Fruit fly (Drosophila melanogaster) whole organism: ENCODE data around the gene CG33764.

ENCODE experiments used
- CG8478 ChIP-seq: fragments of >200 bp; optimal IDR thresholded peaks from 2 replicates; lab custom pipeline; 2018; ENCODE audit warnings: inconsistent platforms
- Dll ChIP-seq: fragments of >200 bp; optimal IDR thresholded peaks from 2 replicates; lab custom pipeline; 2017
- EcR ChIP-seq, 2 experiments: fragments of >200 bp; optimal IDR thresholded peaks; 2 replicates each; lab custom pipeline; 2017; ENCODE audit warnings: missing biosample characterization in 2 of 2, missing genetic modification characterization in 2 of 2, missing genetic modification reagents in 2 of 2
- pan ChIP-seq: fragments of >200 bp; optimal IDR thresholded peaks from 2 replicates; lab custom pipeline; 2017
- psq ChIP-seq: fragments of >200 bp; optimal IDR thresholded peaks from 2 replicates; lab custom pipeline; 2017
- usp ChIP-seq: fragments of >200 bp; optimal IDR thresholded peaks from 2 replicates; lab custom pipeline; 2017; ENCODE audit warnings: missing biosample characterization, missing genetic modification characterization, mixed read lengths

The CG33764 gene

DNA sequence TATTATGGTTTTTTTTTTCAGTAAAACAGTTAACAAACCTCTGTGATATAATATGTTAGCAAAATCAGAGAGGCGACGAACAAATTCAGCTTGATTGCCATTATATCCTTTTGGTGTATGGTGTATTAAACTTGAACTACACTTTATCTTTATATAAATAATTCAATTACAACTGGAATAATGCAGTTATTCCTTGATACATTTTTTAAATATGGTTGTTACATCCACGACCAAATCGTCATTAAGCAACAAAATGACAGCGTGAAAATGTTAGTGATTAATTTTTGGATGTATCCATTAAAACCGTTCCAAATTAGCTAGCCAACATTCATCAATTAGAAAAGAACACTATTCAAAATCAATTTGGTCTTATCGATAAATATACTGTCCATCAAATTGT is at the start of gene CG33764:
Gene CG33764, minus strand, starts transcription at position 101 of the 400 bp plus-strand sequence.
- TF ChIP-seq pan (lab: Kevin White, UChicago): no peak
- TF ChIP-seq Dll (lab: Kevin White, UChicago): no peak
- no peak for TF ChIP-seq EcR (GFP tag; optimal IDR thresholded peaks at IDR 0.05; lab: Kevin White, UChicago)
- no peak for TF ChIP-seq usp (GFP tag; lab: Kevin White, UChicago)
- TF ChIP-seq psq (lab: Kevin White, UChicago): no peak
- no peak for TF ChIP-seq CG8478 (lab: Kevin White, UChicago)

DNA sequence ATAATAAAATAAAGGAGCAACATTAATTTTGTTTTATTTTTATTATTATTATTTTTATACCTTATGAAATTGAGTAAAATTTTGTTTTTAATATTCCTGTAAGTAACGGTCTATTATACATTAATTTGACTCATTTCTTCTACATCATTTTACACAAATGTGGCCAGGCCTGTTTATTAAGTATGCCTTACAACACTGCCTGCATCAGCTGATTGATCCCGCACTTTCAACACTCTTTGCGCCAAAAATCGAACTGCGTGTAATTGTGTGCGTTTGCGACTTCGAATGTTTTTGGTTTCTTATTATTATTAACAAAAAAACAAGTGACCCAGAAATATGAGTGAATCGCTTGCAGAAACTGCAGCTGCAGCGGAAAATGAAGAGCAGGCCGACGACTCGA is 46.0 kb upstream of the CG33764 start, which contains the start of gene Claspin:
Gene Claspin, plus strand, starts transcription at position 185 of the 400 bp plus-strand sequence.
- TF ChIP-seq CG8478 (lab: Kevin White, UChicago) (no peak), pan (lab: Kevin White, UChicago) (no peak), Dll (lab: Kevin White, UChicago) (no peak), EcR (GFP tag; optimal IDR thresholded peaks at IDR 0.05; lab: Kevin White, UChicago) (no peak), usp (GFP tag; lab: Kevin White, UChicago) (no peak), psq (lab: Kevin White, UChicago) (no peak)

DNA sequence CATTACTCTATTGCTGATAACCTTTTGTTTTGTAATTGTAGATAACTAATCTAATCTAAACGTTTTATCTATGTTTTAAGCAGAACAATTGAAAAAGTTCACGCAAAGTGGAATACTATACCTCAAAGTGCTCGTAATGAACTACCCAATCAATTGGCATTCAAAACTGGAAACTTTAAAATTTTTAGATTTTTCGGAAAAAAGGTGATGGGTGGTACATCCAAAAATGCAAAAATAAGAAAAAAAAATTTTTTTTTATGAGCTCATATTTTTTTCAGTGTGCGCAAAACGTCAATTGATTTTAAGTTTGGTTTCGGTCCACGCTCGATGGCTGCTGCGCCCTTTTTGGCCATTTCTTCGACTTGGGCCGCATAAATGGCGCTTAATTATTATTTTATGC is 43.3 kb upstream of the CG33764 start:
- TF ChIP-seq usp (GFP tag; lab: Kevin White, UChicago): no peak
- TF ChIP-seq psq (lab: Kevin White, UChicago): no peak
- no peak for TF ChIP-seq Dll (lab: Kevin White, UChicago)
- TF ChIP-seq EcR (GFP tag; optimal IDR thresholded peaks at IDR 0.05; lab: Kevin White, UChicago): no peak
- no peak for TF ChIP-seq CG8478 (lab: Kevin White, UChicago)
- no peak for TF ChIP-seq pan (lab: Kevin White, UChicago)

DNA sequence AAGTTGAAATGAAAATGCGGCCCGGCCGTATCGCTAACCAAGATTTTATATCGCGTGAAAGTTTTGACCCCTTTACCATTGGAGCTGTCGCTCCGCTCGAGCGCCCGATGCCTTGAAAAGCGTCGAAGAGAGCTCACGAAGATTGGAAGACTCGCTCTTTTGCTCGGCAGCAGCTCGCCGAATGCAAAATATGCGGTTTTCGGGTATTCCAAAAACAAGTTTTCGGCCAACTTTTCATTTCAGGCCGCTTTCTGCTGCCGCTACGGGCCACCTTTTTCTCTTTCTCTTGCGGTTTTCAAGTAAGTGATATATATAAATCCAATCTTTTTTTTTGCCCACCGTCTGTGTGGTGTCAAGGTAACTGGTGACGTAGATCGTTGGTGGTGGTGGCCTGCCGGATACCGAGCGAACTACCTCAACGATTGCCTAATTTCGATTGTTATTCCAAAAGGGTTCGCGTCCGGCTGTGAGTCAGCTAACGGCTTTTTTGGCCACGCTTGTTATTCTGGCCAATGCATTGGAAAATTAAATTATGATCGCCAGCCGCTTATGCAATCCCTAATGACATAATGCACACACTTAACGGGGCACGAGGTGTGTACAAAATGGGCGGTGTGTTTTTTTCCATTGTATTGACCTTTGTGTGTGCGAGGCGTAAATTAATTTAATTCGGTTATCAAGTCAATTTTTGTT is 40.5 kb upstream of the CG33764 start, which contains the start of gene dyl:
Gene dyl, minus strand, starts transcription at position 28 of the 693 bp plus-strand sequence.
- TF ChIP-seq pan (lab: Kevin White, UChicago): no peak
- TF ChIP-seq Dll (lab: Kevin White, UChicago): no peak
- no peak for TF ChIP-seq CG8478 (lab: Kevin White, UChicago)
- TF ChIP-seq EcR (GFP tag; optimal IDR thresholded peaks at IDR 0.05; lab: Kevin White, UChicago): no peak
- no peak for TF ChIP-seq psq (lab: Kevin White, UChicago)
- TF ChIP-seq usp (GFP tag; lab: Kevin White, UChicago): no peak

DNA sequence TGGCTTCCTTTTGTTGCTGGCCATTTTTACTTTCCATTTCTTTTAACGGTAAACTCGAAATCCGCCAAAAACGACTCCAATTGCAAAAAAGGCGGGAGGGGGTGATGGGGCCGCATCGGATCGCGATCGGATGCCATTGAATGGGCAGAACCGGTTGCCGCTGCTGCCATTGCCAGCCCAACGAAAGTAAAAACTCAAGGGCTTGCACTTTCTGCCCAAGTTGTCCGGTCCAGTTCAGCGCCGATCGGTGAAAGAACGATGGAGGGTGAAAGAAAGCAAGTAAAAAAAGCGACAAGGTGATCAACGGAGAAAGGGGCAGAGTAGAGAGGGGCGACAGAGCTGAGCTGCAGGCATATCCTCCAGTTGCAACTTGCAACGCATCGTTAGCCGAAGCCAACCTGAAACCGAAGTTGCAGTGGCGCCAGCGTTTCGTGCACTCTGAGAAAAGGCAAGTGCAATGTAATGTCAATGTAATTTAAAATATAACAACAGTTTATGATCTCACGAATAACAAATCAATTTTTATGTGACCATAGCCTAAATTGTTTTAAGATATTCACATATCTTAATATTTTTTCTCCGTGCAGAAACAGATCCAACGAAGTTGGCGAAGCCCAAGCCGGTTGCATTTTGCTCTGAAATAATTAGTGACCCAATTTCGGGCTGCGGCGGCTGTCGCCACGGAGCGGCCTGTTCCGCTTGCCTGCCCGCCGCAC is 37.1 kb upstream of the CG33764 start:
- TF ChIP-seq usp (GFP tag; lab: Kevin White, UChicago) (no peak), CG8478 (lab: Kevin White, UChicago) (no peak), pan (lab: Kevin White, UChicago) (no peak), Dll (lab: Kevin White, UChicago) (no peak), psq (lab: Kevin White, UChicago) (no peak), EcR (GFP tag; optimal IDR thresholded peaks at IDR 0.05; lab: Kevin White, UChicago) (no peak)

DNA sequence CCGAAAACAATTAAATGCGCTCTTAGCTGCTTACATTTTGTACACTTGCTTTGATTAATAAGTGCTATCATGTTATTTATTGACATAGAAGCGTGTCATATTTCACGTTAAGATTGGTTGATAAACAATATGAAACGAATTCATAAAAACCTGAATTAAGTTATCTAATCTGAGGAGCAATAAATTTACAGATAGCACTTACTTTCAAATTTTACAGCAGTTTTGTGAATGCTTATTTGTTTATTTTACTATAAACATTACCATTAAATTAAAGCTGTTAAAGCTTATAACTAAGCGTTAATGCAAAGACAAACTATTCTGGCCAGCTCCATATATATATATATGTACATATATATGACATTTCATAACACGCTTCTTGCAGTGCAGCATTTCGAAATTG is 34.8 kb upstream of the CG33764 start:
- no peak for TF ChIP-seq pan (lab: Kevin White, UChicago)
- TF ChIP-seq psq (lab: Kevin White, UChicago): no peak
- no peak for TF ChIP-seq CG8478 (lab: Kevin White, UChicago)
- TF ChIP-seq Dll (lab: Kevin White, UChicago): no peak
- no peak for TF ChIP-seq usp (GFP tag; lab: Kevin White, UChicago)
- no peak for TF ChIP-seq EcR (GFP tag; optimal IDR thresholded peaks at IDR 0.05; lab: Kevin White, UChicago)

DNA sequence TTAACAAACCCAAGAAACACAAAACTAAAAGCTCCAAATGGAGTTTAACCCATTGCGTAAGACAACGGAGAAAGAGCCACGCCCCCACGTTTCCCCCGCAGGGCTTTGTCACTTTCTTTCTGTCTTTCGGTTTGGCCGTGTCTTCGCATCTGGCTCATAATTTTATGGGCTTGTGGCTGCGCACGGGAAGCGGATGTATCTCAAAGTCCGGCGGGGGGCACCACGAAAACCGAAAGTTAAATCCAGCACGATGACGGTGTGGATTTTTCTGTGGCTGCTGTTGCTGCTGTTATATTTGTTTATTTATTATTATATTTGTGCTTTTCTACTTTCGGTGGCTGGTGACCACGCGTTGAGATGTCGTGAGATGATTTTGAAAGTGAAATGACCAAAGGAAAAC is 29.5 kb upstream of the CG33764 start:
- TF ChIP-seq pan (lab: Kevin White, UChicago) (no peak), EcR (GFP tag; optimal IDR thresholded peaks at IDR 0.05; lab: Kevin White, UChicago) (no peak)

DNA sequence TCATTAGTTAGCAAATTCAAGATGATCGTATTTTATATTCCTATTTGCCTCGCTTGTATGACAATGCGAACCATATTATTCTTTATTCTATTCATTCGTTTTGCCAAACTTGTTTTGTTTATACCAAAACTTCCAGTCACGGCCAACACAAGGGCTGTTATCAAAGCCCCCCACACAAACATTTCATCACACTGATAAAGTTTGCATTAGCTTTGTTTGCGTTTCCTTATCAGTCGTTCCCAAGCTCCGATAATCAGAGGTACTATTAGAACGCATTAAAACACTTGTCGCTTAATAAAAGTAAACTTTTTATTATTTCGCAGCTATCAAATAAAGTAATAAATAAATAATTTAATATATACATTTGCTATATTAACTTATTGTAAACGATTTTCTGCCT is 26.4 kb upstream of the CG33764 start:
- no peak for TF ChIP-seq pan (lab: Kevin White, UChicago)
- TF ChIP-seq CG8478 (lab: Kevin White, UChicago): no peak
- no peak for TF ChIP-seq psq (lab: Kevin White, UChicago)
- no peak for TF ChIP-seq usp (GFP tag; lab: Kevin White, UChicago)
- TF ChIP-seq EcR (GFP tag; optimal IDR thresholded peaks at IDR 0.05; lab: Kevin White, UChicago): no peak
- TF ChIP-seq Dll (lab: Kevin White, UChicago): no peak

DNA sequence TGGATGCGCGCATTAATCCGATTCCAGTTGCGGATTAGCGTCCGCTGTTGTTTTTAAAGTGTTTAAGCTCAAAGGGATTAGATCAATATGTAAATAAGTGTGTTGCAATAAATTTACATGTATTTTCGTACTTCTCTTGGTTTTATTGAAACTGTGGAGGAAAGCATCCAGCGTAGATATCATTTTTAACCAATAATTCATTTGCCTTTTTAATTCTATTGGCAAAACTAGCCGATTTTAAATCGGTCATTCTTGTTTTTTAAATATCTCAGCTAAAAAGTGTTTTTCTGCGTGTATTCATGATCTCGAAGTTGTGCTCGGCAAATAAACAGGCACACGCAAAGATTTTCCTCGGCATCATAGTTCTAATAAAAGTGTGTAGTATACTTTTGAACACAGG is 26.0 kb upstream of the CG33764 start:
- TF ChIP-seq usp (GFP tag; lab: Kevin White, UChicago) (no peak), psq (lab: Kevin White, UChicago) (no peak), pan (lab: Kevin White, UChicago) (no peak), CG8478 (lab: Kevin White, UChicago) (no peak), Dll (lab: Kevin White, UChicago) (no peak), EcR (GFP tag; optimal IDR thresholded peaks at IDR 0.05; lab: Kevin White, UChicago) (no peak)

DNA sequence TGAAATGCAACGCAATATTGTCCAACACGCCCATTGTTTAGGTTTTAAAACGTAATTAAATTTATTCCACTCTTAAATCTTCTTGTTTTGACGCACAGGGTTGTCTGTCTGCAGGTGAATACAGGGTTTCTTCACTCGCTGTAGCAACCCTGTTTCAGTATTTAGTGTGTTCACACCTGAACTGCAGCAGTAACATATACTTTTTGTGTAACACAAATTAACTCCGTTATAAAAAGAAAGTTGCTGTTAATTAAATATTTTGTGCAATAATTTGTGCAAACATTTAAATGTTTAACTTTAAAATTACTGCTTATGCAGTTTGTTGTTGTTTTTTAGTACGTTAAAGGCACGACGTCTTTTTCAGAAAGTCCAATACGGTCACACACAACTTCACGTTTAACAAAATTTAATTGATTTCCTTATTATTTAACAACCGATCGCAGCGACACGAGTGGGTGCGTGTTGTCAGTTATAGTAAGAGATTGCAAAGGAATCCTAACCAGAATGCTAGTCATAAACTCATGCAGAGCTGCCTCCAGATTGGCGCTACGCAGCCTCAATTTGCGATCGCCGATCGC is 24.9 kb upstream of the CG33764 start, which contains the start of the genes CG15012 and Fdx2:
Gene CG15012, minus strand, starts transcription at position 127 of the 578 bp plus-strand sequence.
Gene Fdx2, plus strand, starts transcription at position 363 of the 578 bp plus-strand sequence.
- TF ChIP-seq EcR (GFP tag; optimal IDR thresholded peaks at IDR 0.05; lab: Kevin White, UChicago): no peak
- no peak for TF ChIP-seq psq (lab: Kevin White, UChicago)
- TF ChIP-seq pan (lab: Kevin White, UChicago): no peak
- no peak for TF ChIP-seq CG8478 (lab: Kevin White, UChicago)
- TF ChIP-seq Dll (lab: Kevin White, UChicago): no peak
- TF ChIP-seq usp (GFP tag; lab: Kevin White, UChicago): no peak
